Fruit fly (Drosophila melanogaster) whole organism, wandering third instar larva: ENCODE measurements around the gene ATPsynbetaL.

Experiments
- Abd-B ChIP-seq: fragments of >200 bp; optimal IDR thresholded peaks from 2 replicates; lab custom pipeline; 2017; ENCODE audit warnings: missing biosample characterization, missing genetic modification characterization
- CrebA ChIP-seq: fragments of 200-800 bp; sonication (Bioruptor generic); optimal IDR thresholded peaks from 2 replicates; lab custom pipeline; 2016; ENCODE audit warnings: missing biosample characterization, mild to moderate bottlenecking, missing genetic modification characterization, borderline replicate concordance
- Dif ChIP-seq: fragments of 200-275, 200-300 bp; sonication (Bioruptor generic); optimal IDR thresholded peaks from 2 replicates; lab custom pipeline; 2018; ENCODE audit warnings: missing biosample characterization, missing genetic modification characterization; ENCODE audit not compliant: partially characterized antibody
- Hnf4 ChIP-seq: fragments of 200-800 bp; sonication (Bioruptor generic); optimal IDR thresholded peaks from 2 replicates; lab custom pipeline; 2016; ENCODE audit warnings: missing biosample characterization, mild to moderate bottlenecking, missing genetic modification characterization
- Jra ChIP-seq: sonication (Bioruptor generic); optimal IDR thresholded peaks from 2 replicates; lab custom pipeline; 2016; ENCODE audit warnings: missing biosample characterization, missing genetic modification characterization
- OdsH ChIP-seq: fragments of 200-800 bp; sonication (Bioruptor generic); optimal IDR thresholded peaks from 2 replicates; lab custom pipeline; 2016; ENCODE audit warnings: missing biosample characterization, mild to moderate bottlenecking, missing genetic modification characterization
- Rel ChIP-seq, 2 experiments: fragments of 200-800 bp; sonication (Bioruptor generic) in 1 of 2; optimal IDR thresholded peaks; 2 replicates in 1 of 2; 3 replicates in 1 of 2; lab custom pipeline; 2016 to 2019; ENCODE audit warnings: mild to moderate bottlenecking in 2 of 2, missing biosample characterization in 2 of 2, missing genetic modification characterization in 2 of 2, moderate library complexity in 1 of 2
- Sp1 ChIP-seq: fragments of 200-800 bp; sonication (Bioruptor generic); optimal IDR thresholded peaks from 3 replicates; lab custom pipeline; 2019; ENCODE audit warnings: missing biosample characterization, mild to moderate bottlenecking, missing genetic modification characterization, moderate library complexity
- Vsx2 ChIP-seq: fragments of 200-300, 225-300 bp; sonication (Bioruptor generic); optimal IDR thresholded peaks from 2 replicates; lab custom pipeline; 2018; ENCODE audit warnings: missing biosample characterization, missing genetic modification characterization; ENCODE audit not compliant: partially characterized antibody
- brk ChIP-seq: fragments of 200-800 bp; sonication (Bioruptor generic); optimal IDR thresholded peaks from 2 replicates; lab custom pipeline; 2016; ENCODE audit warnings: missing biosample characterization, mild to moderate bottlenecking, missing genetic modification characterization
- dl ChIP-seq, 2 experiments: fragments of 175-275, 200-275 bp in 1 of 2; fragments of 200-275 bp in 1 of 2; sonication (Bioruptor generic); optimal IDR thresholded peaks; lab custom pipeline; 2018; ENCODE audit warnings: mild to moderate bottlenecking in 2 of 2, missing biosample characterization in 2 of 2, missing genetic modification characterization in 2 of 2, moderate library complexity in 2 of 2; ENCODE audit not compliant: partially characterized antibody in 2 of 2, insufficient read depth in 1 of 2
- dmrt93B ChIP-seq: fragments of 200-800 bp; sonication (Bioruptor generic); optimal IDR thresholded peaks from 2 replicates; lab custom pipeline; 2018; ENCODE audit warnings: missing biosample characterization, mild to moderate bottlenecking, missing genetic modification characterization
- ey ChIP-seq: fragments of 200-800 bp; sonication (Bioruptor generic); optimal IDR thresholded peaks from 2 replicates; lab custom pipeline; 2016; ENCODE audit warnings: missing biosample characterization, missing genetic modification characterization
- foxo ChIP-seq, 2 experiments: fragments of 200-800 bp; sonication (Bioruptor generic); optimal IDR thresholded peaks; 2 replicates in 1 of 2; 3 replicates in 1 of 2; lab custom pipeline; 2016 to 2017; ENCODE audit warnings: missing biosample characterization in 2 of 2, missing genetic modification characterization in 2 of 2
- fru ChIP-seq: fragments of 200-800 bp; sonication (Bioruptor generic); optimal IDR thresholded peaks from 3 replicates; lab custom pipeline; 2016; ENCODE audit warnings: missing biosample characterization, mild to moderate bottlenecking, missing genetic modification characterization
- h ChIP-seq: fragments of 200-800 bp; sonication (Bioruptor generic); optimal IDR thresholded peaks from 3 replicates; lab custom pipeline; 2016; ENCODE audit warnings: missing biosample characterization, mild to moderate bottlenecking, missing genetic modification characterization
- psq ChIP-seq: fragments of 200-800 bp; sonication (Bioruptor generic); optimal IDR thresholded peaks from 3 replicates; lab custom pipeline; 2017; ENCODE audit warnings: missing biosample characterization, mild to moderate bottlenecking, missing genetic modification characterization, moderate library complexity
- rgr ChIP-seq: fragments of 200-800 bp; sonication (Bioruptor generic); optimal IDR thresholded peaks from 3 replicates; lab custom pipeline; 2016; ENCODE audit warnings: missing biosample characterization, mild to moderate bottlenecking, missing genetic modification characterization
- tai ChIP-seq: sonication (Bioruptor generic); optimal IDR thresholded peaks from 2 replicates; lab custom pipeline; 2016; ENCODE audit warnings: missing biosample characterization, missing genetic modification characterization
- woc ChIP-seq: sonication (Bioruptor generic); optimal IDR thresholded peaks from 2 replicates; lab custom pipeline; 2016; ENCODE audit warnings: missing biosample characterization, mild to moderate bottlenecking, missing genetic modification characterization

ATPsynbetaL gene

DNA sequence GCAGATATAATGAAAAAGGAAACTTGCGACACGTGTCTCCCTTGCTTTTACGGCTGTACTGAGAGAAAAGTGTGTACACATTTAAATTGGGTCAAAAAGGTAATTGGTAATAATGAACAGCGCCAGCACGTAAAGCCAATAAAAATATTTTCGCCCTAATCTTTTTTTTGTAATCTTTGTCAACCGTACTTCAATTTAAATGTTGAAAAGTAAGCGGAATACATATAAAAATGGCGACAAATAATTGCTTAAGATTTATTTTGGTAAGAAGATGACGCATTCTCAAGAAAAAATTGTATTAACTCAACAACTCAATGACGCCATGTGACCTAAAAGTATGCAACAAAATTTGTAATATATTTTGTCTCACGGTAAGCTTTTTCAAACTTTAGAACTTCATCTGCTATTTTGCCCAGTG, 50.2 kb downstream of the ATPsynbetaL start:
- TF ChIP-seq psq (GFP tag; lab: Kevin White, UChicago) (peak; percentile 47), Rel (GFP tag; optimal IDR thresholded peaks at IDR 0.05; lab: Kevin White, UChicago) (no peak), Rel (tag; optimal IDR thresholded peaks at IDR 0.05; lab: Kevin White, UChicago) (no peak), foxo (GFP tag; optimal IDR thresholded peaks at IDR 0.05; lab: Kevin White, UChicago) (peak in 1 of 2 experiments; percentile 37), Jra (GFP tag; lab: Kevin White, UChicago) (peak; percentile 3), dl (GFP tag; optimal IDR thresholded peaks at IDR 0.05; lab: Kevin White, UChicago; ENCODE audit: insufficient read depth in 1 of 2, partially characterized antibody in 2 of 2) (no peak), Hnf4 (GFP tag; lab: Kevin White, UChicago) (peak; percentile 10), dmrt93B (GFP tag; lab: Kevin White, UChicago) (peak; percentile 1), Dif (GFP tag; lab: Kevin White, UChicago) (no peak), brk (peak; percentile 51), rgr (no peak), Abd-B (GFP tag; lab: Kevin White, UChicago) (no peak), fru (GFP tag; lab: Kevin White, UChicago) (peak; percentile 32), Vsx2 (no peak), h (GFP tag; lab: Kevin White, UChicago) (peak; percentile 31), Sp1 (peak; percentile 2), ey (GFP tag; lab: Kevin White, UChicago) (peak; percentile 20), CrebA (GFP tag; lab: Kevin White, UChicago) (no peak), woc (peak; percentile 1), OdsH (GFP tag; lab: Kevin White, UChicago) (no peak), tai (GFP tag; lab: Kevin White, UChicago) (peak; percentile 24)
